Worm (Caenorhabditis elegans): ENCODE data around the gene dylt-3.
A peak's percentile ranks its signal among the peaks of the same experiment; 100 is the strongest.

dylt-3 gene

DNA sequence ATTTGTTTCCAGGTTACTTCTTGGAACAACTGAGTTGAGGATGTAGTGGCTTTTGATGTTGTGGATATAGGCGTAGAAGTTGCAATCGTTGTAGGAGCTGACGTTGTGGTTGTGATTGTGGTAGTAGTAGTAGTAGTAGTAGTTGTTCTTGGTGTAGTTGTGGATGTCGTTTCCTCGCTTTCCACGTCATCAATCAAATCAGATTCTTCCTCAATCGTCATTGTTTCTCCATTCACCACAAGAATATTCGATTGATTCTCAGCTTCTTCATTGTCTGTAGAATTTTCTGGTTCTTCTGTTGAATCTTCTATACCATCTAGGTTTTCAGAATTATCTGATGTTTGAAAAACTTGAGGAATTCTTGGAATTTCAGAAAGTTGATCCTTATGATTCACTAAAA is 2.9 kb upstream of the dylt-3 start:
- no peak for TF ChIP-seq ztf-23 (GFP tag; IDR thresholded peaks at IDR 0.05)
- TF ChIP-seq cog-1 (tag; optimal IDR thresholded peaks at IDR 0.05), result no peak
- TF ChIP-seq flt-1 (GFP tag; IDR thresholded peaks at IDR 0.05), result no peak
- TF ChIP-seq klf-2 (GFP tag; conservative IDR thresholded peaks at IDR 0.05), result no peak
- TF ChIP-seq ztf-29 (GFP tag; IDR thresholded peaks at IDR 0.05), result no peak
- TF ChIP-seq med-1 (GFP tag; optimal IDR thresholded peaks at IDR 0.05; ENCODE audit: insufficient read depth), result no peak
- TF ChIP-seq ref-1 (GFP tag; conservative IDR thresholded peaks at IDR 0.05), result no peak
- TF ChIP-seq T22C8.4 (GFP tag; IDR thresholded peaks at IDR 0.05), result no peak
- no peak for TF ChIP-seq tab-1 (GFP tag; IDR thresholded peaks at IDR 0.05)

- TF ChIP-seq klf-2 (GFP tag; conservative IDR thresholded peaks at IDR 0.05) (no peak), T22C8.4 (GFP tag; IDR thresholded peaks at IDR 0.05) (no peak), ztf-23 (GFP tag; IDR thresholded peaks at IDR 0.05) (no peak), flt-1 (GFP tag; IDR thresholded peaks at IDR 0.05) (no peak), ref-1 (GFP tag; conservative IDR thresholded peaks at IDR 0.05) (no peak), med-1 (GFP tag; optimal IDR thresholded peaks at IDR 0.05; ENCODE audit: insufficient read depth) (no peak), cog-1 (tag; optimal IDR thresholded peaks at IDR 0.05) (no peak), ztf-29 (GFP tag; IDR thresholded peaks at IDR 0.05) (no peak), tab-1 (GFP tag; IDR thresholded peaks at IDR 0.05) (no peak)
These were observed 1.3 kb upstream of the dylt-3 start, which contains the start of gene T05C12.4 for ce11 chrII:8180281-8180680. Gene T05C12.4, minus strand, starts transcription at chrII:8180381.

- TF ChIP-seq flt-1 (GFP tag; IDR thresholded peaks at IDR 0.05), result peak; percentile 71
- peak; percentile 84 for TF ChIP-seq cog-1 (tag; optimal IDR thresholded peaks at IDR 0.05)
- no peak for TF ChIP-seq med-1 (GFP tag; optimal IDR thresholded peaks at IDR 0.05; ENCODE audit: insufficient read depth)
- no peak for TF ChIP-seq ref-1 (GFP tag; conservative IDR thresholded peaks at IDR 0.05)
These were observed 3.5 kb downstream of the dylt-3 start, which contains the start of the genes mig-5 and cct-1 for ce11 chrII:8185016-8185493. Gene mig-5, minus strand, starts transcription at chrII:8185023. Gene cct-1, plus strand, starts transcription at chrII:8185443.

DNA sequence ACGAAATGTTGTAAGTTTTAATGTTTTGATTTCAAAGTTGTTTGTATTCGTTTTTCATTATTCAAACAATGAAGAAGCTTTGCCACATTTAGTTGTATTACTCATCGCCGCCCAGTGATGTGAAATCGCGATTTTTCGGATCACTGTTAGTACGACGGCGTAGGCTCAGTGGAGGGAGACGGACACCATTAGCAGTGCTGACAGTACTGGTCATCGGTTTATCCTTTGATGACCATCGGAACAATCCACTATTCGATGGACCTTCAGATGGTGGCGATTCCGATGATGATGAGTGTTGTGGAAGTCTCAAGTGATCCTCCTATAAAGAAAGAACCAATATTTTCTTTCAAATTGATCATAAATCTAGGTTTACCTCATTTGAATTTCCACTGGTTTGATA is 6.0 kb downstream of the dylt-3 start:
- TF ChIP-seq cog-1 (tag; optimal IDR thresholded peaks at IDR 0.05), result no peak
- TF ChIP-seq med-1 (GFP tag; optimal IDR thresholded peaks at IDR 0.05; ENCODE audit: insufficient read depth), result no peak
- no peak for TF ChIP-seq T22C8.4 (GFP tag; IDR thresholded peaks at IDR 0.05)

DNA sequence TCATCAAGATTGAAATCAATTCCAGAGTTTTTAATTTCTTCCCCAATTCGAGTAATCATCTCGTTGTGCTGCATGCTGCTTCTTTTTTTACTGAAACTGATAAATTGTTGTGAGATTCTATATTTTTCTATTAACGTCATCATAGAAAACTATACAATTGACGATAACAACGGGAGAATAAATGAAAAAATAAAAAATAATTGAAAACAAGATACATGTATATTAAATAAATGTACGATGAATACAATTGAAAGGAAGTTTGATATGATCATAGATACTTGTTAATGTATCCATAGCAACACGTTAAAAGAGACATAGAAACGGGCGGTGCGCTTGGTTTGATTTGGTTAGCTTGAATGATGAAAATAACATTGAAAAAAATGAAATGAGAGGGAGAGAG is 8.9 kb downstream of the dylt-3 start, which contains the start of gene T05C12.8:
Gene T05C12.8 (minus strand): TSS at position 101 of the 400 bp plus-strand sequence.
- TF ChIP-seq tab-1 (GFP tag; IDR thresholded peaks at IDR 0.05), result no peak
- no peak for TF ChIP-seq ref-1 (GFP tag; conservative IDR thresholded peaks at IDR 0.05)
- TF ChIP-seq med-1 (GFP tag; optimal IDR thresholded peaks at IDR 0.05; ENCODE audit: insufficient read depth), result no peak
- TF ChIP-seq ztf-29 (GFP tag; IDR thresholded peaks at IDR 0.05), result no peak
- TF ChIP-seq klf-2 (GFP tag; conservative IDR thresholded peaks at IDR 0.05), result no peak
- no peak for TF ChIP-seq T22C8.4 (GFP tag; IDR thresholded peaks at IDR 0.05)

DNA sequence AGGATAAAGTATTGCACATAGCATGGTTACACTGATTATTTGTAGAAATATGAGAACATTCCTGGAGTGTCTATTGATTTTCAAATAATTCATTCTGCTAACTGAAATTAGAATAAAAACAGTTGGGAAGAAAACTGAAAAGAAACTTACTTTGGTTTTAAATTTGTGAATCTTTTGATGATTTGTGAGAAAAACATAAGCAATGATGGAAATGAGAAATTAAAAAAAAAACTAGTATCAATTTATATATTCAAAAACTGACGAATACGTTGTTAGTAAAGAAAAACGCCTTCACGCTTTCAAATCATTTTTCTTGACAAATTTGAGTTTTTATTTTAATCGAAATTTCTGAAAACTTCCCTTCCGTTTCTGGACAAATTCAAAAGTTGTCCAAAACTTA is 11.6 kb downstream of the dylt-3 start, which contains the start of gene T05C12.9:
Gene T05C12.9 (minus strand): TSS at position 101 of the 400 bp plus-strand sequence.
- TF ChIP-seq T22C8.4 (GFP tag; IDR thresholded peaks at IDR 0.05) (no peak), klf-2 (GFP tag; conservative IDR thresholded peaks at IDR 0.05) (no peak), ztf-23 (GFP tag; IDR thresholded peaks at IDR 0.05) (no peak)

DNA sequence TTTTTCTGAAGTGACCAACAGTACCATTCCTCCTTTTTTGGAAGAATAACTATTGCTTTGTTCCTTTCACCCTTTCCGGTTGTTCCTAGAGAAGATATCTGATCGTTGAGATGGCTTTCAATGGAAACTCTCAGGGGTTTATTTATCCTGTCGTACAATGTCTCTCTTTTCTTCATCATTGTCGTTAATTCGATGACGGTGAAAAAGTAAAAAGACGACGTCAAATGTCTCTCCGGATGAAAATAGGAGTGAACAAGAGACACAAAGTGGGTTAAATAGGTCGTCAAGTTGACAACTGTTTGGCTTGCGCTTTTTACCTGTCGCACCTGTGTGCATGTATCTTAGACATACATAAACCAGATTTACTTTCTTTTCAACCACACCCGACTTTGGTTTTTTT is 12.4 kb downstream of the dylt-3 start:
- no peak for TF ChIP-seq tab-1 (GFP tag; IDR thresholded peaks at IDR 0.05)
- no peak for TF ChIP-seq klf-2 (GFP tag; conservative IDR thresholded peaks at IDR 0.05)
- TF ChIP-seq ztf-23 (GFP tag; IDR thresholded peaks at IDR 0.05), result no peak
- TF ChIP-seq cog-1 (tag; optimal IDR thresholded peaks at IDR 0.05), result no peak
- TF ChIP-seq flt-1 (GFP tag; IDR thresholded peaks at IDR 0.05), result no peak
- no peak for TF ChIP-seq ztf-29 (GFP tag; IDR thresholded peaks at IDR 0.05)
- TF ChIP-seq ref-1 (GFP tag; conservative IDR thresholded peaks at IDR 0.05), result no peak
- no peak for TF ChIP-seq T22C8.4 (GFP tag; IDR thresholded peaks at IDR 0.05)
- no peak for TF ChIP-seq med-1 (GFP tag; optimal IDR thresholded peaks at IDR 0.05; ENCODE audit: insufficient read depth)

- TF ChIP-seq med-1 (GFP tag; optimal IDR thresholded peaks at IDR 0.05; ENCODE audit: insufficient read depth) (no peak), cog-1 (tag; optimal IDR thresholded peaks at IDR 0.05) (no peak), tab-1 (GFP tag; IDR thresholded peaks at IDR 0.05) (no peak), ref-1 (GFP tag; conservative IDR thresholded peaks at IDR 0.05) (no peak), ztf-29 (GFP tag; IDR thresholded peaks at IDR 0.05) (no peak), T22C8.4 (GFP tag; IDR thresholded peaks at IDR 0.05) (no peak), klf-2 (GFP tag; conservative IDR thresholded peaks at IDR 0.05) (no peak), flt-1 (GFP tag; IDR thresholded peaks at IDR 0.05) (no peak), ztf-23 (GFP tag; IDR thresholded peaks at IDR 0.05) (no peak)
These were observed 17.0 kb downstream of the dylt-3 start, which contains the start of gene qua-1 for ce11 chrII:8198503-8198902. Gene qua-1, plus strand, starts transcription at chrII:8198803.

DNA sequence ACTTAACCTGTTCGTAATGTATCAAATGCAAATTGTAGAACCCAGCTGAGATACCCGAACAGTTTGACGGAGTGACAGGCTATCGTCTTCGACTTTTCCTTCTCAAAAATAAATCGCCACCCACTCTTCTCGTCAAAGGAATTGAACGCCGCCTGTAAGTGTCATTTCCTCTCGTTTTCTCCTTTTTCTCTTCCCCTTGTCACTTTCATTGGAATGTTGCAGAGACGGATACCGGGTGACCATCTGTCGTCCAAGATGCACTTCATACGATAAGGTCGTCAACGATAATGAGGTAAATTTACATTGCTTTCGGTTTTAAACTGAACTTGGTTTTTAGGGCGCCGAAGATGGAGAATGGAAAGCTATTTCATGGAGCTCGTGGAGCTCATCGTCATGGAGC is 18.3 kb downstream of the dylt-3 start:
- TF ChIP-seq tab-1 (GFP tag; IDR thresholded peaks at IDR 0.05), result no peak
- TF ChIP-seq ztf-29 (GFP tag; IDR thresholded peaks at IDR 0.05), result no peak
- TF ChIP-seq med-1 (GFP tag; optimal IDR thresholded peaks at IDR 0.05; ENCODE audit: insufficient read depth), result no peak
- no peak for TF ChIP-seq flt-1 (GFP tag; IDR thresholded peaks at IDR 0.05)
- no peak for TF ChIP-seq cog-1 (tag; optimal IDR thresholded peaks at IDR 0.05)

ce11 chrII:8204039-8204438 is 22.5 kb downstream of the dylt-3 start, which contains the start of gene col-76:
Gene col-76, plus strand, starts transcription at chrII:8204339.
- no peak for TF ChIP-seq ref-1 (GFP tag; conservative IDR thresholded peaks at IDR 0.05)
- TF ChIP-seq ztf-29 (GFP tag; IDR thresholded peaks at IDR 0.05), result no peak
- TF ChIP-seq klf-2 (GFP tag; conservative IDR thresholded peaks at IDR 0.05), result no peak
- no peak for TF ChIP-seq tab-1 (GFP tag; IDR thresholded peaks at IDR 0.05)
- TF ChIP-seq T22C8.4 (GFP tag; IDR thresholded peaks at IDR 0.05), result no peak
- no peak for TF ChIP-seq flt-1 (GFP tag; IDR thresholded peaks at IDR 0.05)
- no peak for TF ChIP-seq cog-1 (tag; optimal IDR thresholded peaks at IDR 0.05)
- TF ChIP-seq med-1 (GFP tag; optimal IDR thresholded peaks at IDR 0.05; ENCODE audit: insufficient read depth), result no peak

All from whole organism, midembryonic.